Worm (Caenorhabditis elegans) whole organism, young adult: ENCODE results near the gene K02D10.3.

Experiments
- B0035.1 ChIP-seq: sonication (generic microtip); optimal IDR thresholded peaks from 2 replicates; lab custom pipeline; 2016; ENCODE audit warnings: missing genetic modification characterization, mild to moderate bottlenecking, missing compliant biosample characterization, missing genotype, missing genetic modification reagents
- C06A6.2 ChIP-seq: fragments of 200-800 bp; sonication (Bioruptor generic); conservative IDR thresholded peaks from 2 replicates; pipeline ENCODE4 v1.3.6; 2022; ENCODE audit warnings: missing genetic modification characterization, missing compliant biosample characterization
- D2030.7 ChIP-seq: fragments of 200-800 bp; sonication (Bioruptor generic); IDR thresholded peaks from 2 replicates; pipeline ENCODE4 v1.3.6; 2022; ENCODE audit warnings: missing genetic modification reagents, missing genetic modification characterization, missing compliant biosample characterization
- F22D6.2 ChIP-seq: sonication (generic microtip); optimal IDR thresholded peaks from 2 replicates; lab custom pipeline; 2016; ENCODE audit warnings: mild to moderate bottlenecking, missing genetic modification characterization, missing compliant biosample characterization
- F49E8.2 ChIP-seq: sonication (generic microtip); optimal IDR thresholded peaks from 3 replicates; lab custom pipeline; 2017; ENCODE audit warnings: missing genetic modification characterization, mild to moderate bottlenecking, missing compliant biosample characterization, antibody characterized with exemption, moderate library complexity; ENCODE audit not compliant: insufficient read depth
- F57C9.4 ChIP-seq: sonication (generic microtip); optimal IDR thresholded peaks from 2 replicates; lab custom pipeline; 2017; ENCODE audit warnings: mild to moderate bottlenecking, missing genetic modification characterization, missing compliant biosample characterization
- K12H6.12 ChIP-seq: fragments of 200-800 bp; sonication (Bioruptor generic); optimal IDR thresholded peaks from 2 replicates; lab custom pipeline; 2018; ENCODE audit warnings: mild to moderate bottlenecking, missing genetic modification characterization, missing compliant biosample characterization
- Y53F4B.3 ChIP-seq: fragments of 200-800 bp; sonication (Bioruptor generic); IDR thresholded peaks from 2 replicates; pipeline ENCODE4 v1.3.6; 2022; ENCODE audit warnings: missing genetic modification reagents, missing genetic modification characterization, missing compliant biosample characterization
- Y67H2A.10 ChIP-seq: fragments of 200-800 bp; sonication (Bioruptor generic); conservative IDR thresholded peaks from 2 replicates; pipeline ENCODE4 v1.3.6; 2022; ENCODE audit warnings: missing genetic modification reagents, missing genetic modification characterization, missing compliant biosample characterization
- akir-1 ChIP-seq: fragments of 200-800 bp; sonication (Bioruptor generic); optimal IDR thresholded peaks from 2 replicates; lab custom pipeline; 2018; ENCODE audit warnings: mild to moderate bottlenecking, missing genetic modification characterization, moderate library complexity, missing compliant biosample characterization
- ama-1 ChIP-seq, 3 experiments: fragments of 150-350 bp in 1 of 3; sonication (generic microtip) in 2 of 3; optimal IDR thresholded peaks; 2 replicates each; lab custom pipeline; 2014 to 2018; ENCODE audit warnings: missing biosample characterization in 2 of 3, missing genetic modification characterization in 2 of 3, missing genetic modification reagents in 2 of 3
- aptf-3 ChIP-seq: fragments of 200-800 bp; sonication (Bioruptor generic); IDR thresholded peaks from 2 replicates; pipeline ENCODE4 v1.3.6; 2022; ENCODE audit warnings: missing genetic modification characterization, missing compliant biosample characterization
- atf-7 ChIP-seq: sonication (generic microtip); optimal IDR thresholded peaks from 2 replicates; lab custom pipeline; 2017; ENCODE audit warnings: mild to moderate bottlenecking, missing genetic modification characterization, missing compliant biosample characterization
- attf-5 ChIP-seq: fragments of 200-800 bp; sonication (Bioruptor generic); optimal IDR thresholded peaks from 2 replicates; lab custom pipeline; 2018; ENCODE audit warnings: mild to moderate bottlenecking, missing genetic modification characterization, missing compliant biosample characterization
- attf-6 ChIP-seq: fragments of 200-800 bp; sonication (Bioruptor generic); IDR thresholded peaks from 2 replicates; pipeline ENCODE4 v1.3.6; 2022; ENCODE audit warnings: missing genetic modification reagents, missing genetic modification characterization, missing compliant biosample characterization
- bed-1 ChIP-seq: fragments of 200-800 bp; sonication (Bioruptor generic); IDR thresholded peaks from 2 replicates; pipeline ENCODE4 v1.3.6; 2022; ENCODE audit warnings: missing genetic modification reagents, missing genetic modification characterization, missing compliant biosample characterization
- bed-2 ChIP-seq: fragments of 200-800 bp; sonication (Bioruptor generic); IDR thresholded peaks from 2 replicates; pipeline ENCODE4 v1.3.6; 2022; ENCODE audit warnings: missing genetic modification reagents, missing genetic modification characterization, missing compliant biosample characterization
- cebp-1 ChIP-seq, 2 experiments: fragments of 200-800 bp in 1 of 2; sonication (Bioruptor generic) in 1 of 2; sonication (generic microtip) in 1 of 2; IDR thresholded peaks in 1 of 2; optimal IDR thresholded peaks in 1 of 2; 2 replicates each; pipeline versions ENCODE4 v1.3.6 to Lab custom; 2017 to 2022; ENCODE audit warnings: missing compliant biosample characterization in 2 of 2, missing genetic modification characterization in 2 of 2, mild to moderate bottlenecking in 1 of 2, missing genetic modification reagents in 1 of 2, moderate library complexity in 1 of 2
- ceh-100 ChIP-seq: fragments of 200-800 bp; sonication (Bioruptor generic); IDR thresholded peaks from 2 replicates; pipeline ENCODE4 v1.3.6; 2022; ENCODE audit warnings: missing genetic modification reagents, missing genetic modification characterization, missing compliant biosample characterization
- ceh-58 ChIP-seq: fragments of 200-800 bp; sonication (Bioruptor generic); IDR thresholded peaks from 2 replicates; pipeline ENCODE4 v1.3.6; 2022; ENCODE audit warnings: missing genetic modification characterization, missing compliant biosample characterization
- die-1 ChIP-seq: sonication (generic microtip); optimal IDR thresholded peaks from 2 replicates; lab custom pipeline; 2016; ENCODE audit warnings: missing genotype, mild to moderate bottlenecking, missing genetic modification characterization, missing compliant biosample characterization
- dox-1 ChIP-seq: fragments of 200-800 bp; sonication (Bioruptor generic); IDR thresholded peaks from 2 replicates; pipeline ENCODE4 v1.3.6; 2022; ENCODE audit warnings: missing genetic modification reagents, missing genetic modification characterization, missing compliant biosample characterization
- dpff-1 ChIP-seq: sonication (generic microtip); optimal IDR thresholded peaks from 2 replicates; lab custom pipeline; 2017; ENCODE audit warnings: mild to moderate bottlenecking, missing genetic modification characterization, missing compliant biosample characterization
- ekl-4 ChIP-seq: fragments of 200-800 bp; sonication (Bioruptor generic); IDR thresholded peaks from 2 replicates; pipeline ENCODE4 v1.3.6; 2022; ENCODE audit warnings: missing genetic modification reagents, missing genetic modification characterization, missing compliant biosample characterization
- let-526 ChIP-seq: fragments of 200-800 bp; sonication (Bioruptor generic); IDR thresholded peaks from 2 replicates; pipeline ENCODE4 v1.3.6; 2022; ENCODE audit warnings: missing genetic modification reagents, missing genetic modification characterization, missing compliant biosample characterization
- let-607 ChIP-seq, 2 experiments: fragments of 200-800 bp in 1 of 2; sonication (Bioruptor generic) in 1 of 2; sonication (generic microtip) in 1 of 2; optimal IDR thresholded peaks; 2 replicates each; lab custom pipeline; 2016 to 2018; ENCODE audit warnings: mild to moderate bottlenecking in 2 of 2, missing compliant biosample characterization in 2 of 2, missing genetic modification characterization in 2 of 2, moderate library complexity in 2 of 2, missing genotype in 1 of 2
- lsl-1 ChIP-seq: fragments of 200-800 bp; sonication (Bioruptor generic); optimal IDR thresholded peaks from 2 replicates; lab custom pipeline; 2018; ENCODE audit warnings: mild to moderate bottlenecking, missing genetic modification characterization, moderate library complexity, missing compliant biosample characterization
- lsy-27 ChIP-seq: sonication (generic microtip); optimal IDR thresholded peaks from 2 replicates; lab custom pipeline; 2017; ENCODE audit warnings: missing genetic modification characterization, mild to moderate bottlenecking, missing compliant biosample characterization, antibody characterized with exemption, missing genotype, borderline replicate concordance; ENCODE audit not compliant: insufficient read depth
- mes-4 ChIP-seq: sonication (generic microtip); optimal IDR thresholded peaks from 2 replicates; lab custom pipeline; 2016; ENCODE audit warnings: missing genotype, missing genetic modification characterization, missing compliant biosample characterization
- nfya-1 ChIP-seq: sonication (generic microtip); optimal IDR thresholded peaks from 2 replicates; lab custom pipeline; 2017; ENCODE audit warnings: antibody characterized with exemption, missing compliant biosample characterization, missing genetic modification characterization, borderline replicate concordance; ENCODE audit not compliant: insufficient read depth
- nhr-120 ChIP-seq: fragments of 200-800 bp; sonication (Bioruptor generic); IDR thresholded peaks from 2 replicates; pipeline ENCODE4 v1.3.6; 2022; ENCODE audit warnings: missing genetic modification characterization, missing compliant biosample characterization
- nhr-179 ChIP-seq: sonication (generic microtip); optimal IDR thresholded peaks from 2 replicates; lab custom pipeline; 2016; ENCODE audit warnings: mild to moderate bottlenecking, missing genetic modification characterization, missing compliant biosample characterization
- pbrm-1 ChIP-seq: fragments of 200-800 bp; sonication (Bioruptor generic); IDR thresholded peaks from 2 replicates; pipeline ENCODE4 v1.3.6; 2022; ENCODE audit warnings: missing genetic modification reagents, missing genetic modification characterization, missing compliant biosample characterization
- rcor-1 ChIP-seq: fragments of 200-800 bp; sonication (Bioruptor generic); IDR thresholded peaks from 2 replicates; pipeline ENCODE4 v1.3.6; 2022; ENCODE audit warnings: missing genetic modification reagents, missing genetic modification characterization, missing compliant biosample characterization
- sea-2 ChIP-seq: fragments of 200-800 bp; sonication (Bioruptor generic); IDR thresholded peaks from 2 replicates; pipeline ENCODE4 v1.3.6; 2022; ENCODE audit warnings: missing genetic modification characterization, missing compliant biosample characterization
- sptf-2 ChIP-seq: fragments of 200-800 bp; sonication (Bioruptor generic); optimal IDR thresholded peaks from 2 replicates; lab custom pipeline; 2018; ENCODE audit warnings: mild to moderate bottlenecking, missing genetic modification characterization, missing compliant biosample characterization
- tbp1 ChIP-seq: fragments of 200-800 bp; sonication (Bioruptor generic); optimal IDR thresholded peaks from 2 replicates; lab custom pipeline; 2018; ENCODE audit warnings: mild to moderate bottlenecking, missing genetic modification characterization, missing compliant biosample characterization
- zfh-2 ChIP-seq: fragments of 200-800 bp; sonication (Bioruptor generic); conservative IDR thresholded peaks from 2 replicates; pipeline ENCODE4 v1.3.6; 2022; ENCODE audit warnings: missing genetic modification reagents, missing genetic modification characterization, missing compliant biosample characterization
- ztf-26 ChIP-seq: sonication (generic microtip); optimal IDR thresholded peaks from 2 replicates; lab custom pipeline; 2017; ENCODE audit warnings: missing genetic modification characterization, missing compliant biosample characterization

The K02D10.3 gene

ce11 chrIII:8792251-8792650 is 20.5 kb upstream of the K02D10.3 start, which contains the start of gene ztf-1:
Gene ztf-1, minus strand, starts transcription at chrIII:8792351.
- no peak for TF ChIP-seq let-607 (tag; optimal IDR thresholded peaks at IDR 0.05; lab: Kevin White, UChicago)
- no peak for TF ChIP-seq cebp-1 (GFP tag; IDR thresholded peaks at IDR 0.05; lab: Robert Waterston, UW)
- TF ChIP-seq cebp-1 (tag; optimal IDR thresholded peaks at IDR 0.05; lab: Kevin White, UChicago) = no peak
- TF ChIP-seq die-1 = no peak
- no peak for TF ChIP-seq rcor-1
- TF ChIP-seq F49E8.2 (tag; lab: Kevin White, UChicago) = no peak
- no peak for TF ChIP-seq attf-5 (GFP tag; lab: Kevin White, UChicago)
- TF ChIP-seq Y53F4B.3 (GFP tag; lab: Robert Waterston, UW) = no peak
- TF ChIP-seq Y67H2A.10 = no peak
- no peak for TF ChIP-seq dpff-1 (tag; lab: Kevin White, UChicago)
- TF ChIP-seq nhr-179 (tag; lab: Kevin White, UChicago) = no peak
- TF ChIP-seq C06A6.2 (GFP tag; lab: Robert Waterston, UW) = no peak
- TF ChIP-seq akir-1 (GFP tag; lab: Kevin White, UChicago) = no peak
- TF ChIP-seq sptf-2 = no peak
- no peak for TF ChIP-seq K12H6.12 (tag; lab: Kevin White, UChicago)
- TF ChIP-seq mes-4 (tag; lab: Kevin White, UChicago) = no peak
- no peak for TF ChIP-seq attf-6 (GFP tag; lab: Robert Waterston, UW)
- TF ChIP-seq pbrm-1 = no peak

ce11 chrIII:8791235-8791634 is 19.5 kb upstream of the K02D10.3 start, which contains the start of the genes zfp-1 and F54F2.14:
Gene zfp-1, plus strand, starts transcription at chrIII:8791535.
Gene F54F2.14, plus strand, starts transcription at chrIII:8791546.
- no peak for TF ChIP-seq F57C9.4 (tag; lab: Kevin White, UChicago)
- no peak for TF ChIP-seq lsl-1 (GFP tag; lab: Kevin White, UChicago)
- no peak for TF ChIP-seq zfh-2 (GFP tag; lab: Robert Waterston, UW)
- TF ChIP-seq ceh-58 (GFP tag; lab: Robert Waterston, UW) = no peak
- no peak for TF ChIP-seq nfya-1 (tag; lab: Kevin White, UChicago)
- TF ChIP-seq ztf-26 (tag; lab: Kevin White, UChicago) = no peak
- TF ChIP-seq F22D6.2 (tag; lab: Kevin White, UChicago) = no peak
- TF ChIP-seq ama-1 (optimal IDR thresholded peaks at IDR 0.05; lab: Kevin White, UChicago) = no peak
- no peak for TF ChIP-seq ama-1 (GFP tag; optimal IDR thresholded peaks at IDR 0.05; lab: Kevin White, UChicago)
- no peak for TF ChIP-seq bed-2 (GFP tag; lab: Robert Waterston, UW)
- TF ChIP-seq tbp1 (GFP tag; lab: Kevin White, UChicago) = no peak
- no peak for TF ChIP-seq let-607 (tag; optimal IDR thresholded peaks at IDR 0.05; lab: Kevin White, UChicago)
- no peak for TF ChIP-seq aptf-3 (GFP tag; lab: Robert Waterston, UW)
- no peak for TF ChIP-seq die-1

ce11 chrIII:8788690-8789089 is 16.9 kb upstream of the K02D10.3 start:
- TF ChIP-seq B0035.1 (tag; lab: Kevin White, UChicago) (no peak), nhr-120 (GFP tag; lab: Robert Waterston, UW) (no peak), tbp1 (GFP tag; lab: Kevin White, UChicago) (no peak), zfh-2 (GFP tag; lab: Robert Waterston, UW) (peak; percentile 78), rcor-1 (no peak), ceh-100 (GFP tag; lab: Robert Waterston, UW) (no peak)

DNA sequence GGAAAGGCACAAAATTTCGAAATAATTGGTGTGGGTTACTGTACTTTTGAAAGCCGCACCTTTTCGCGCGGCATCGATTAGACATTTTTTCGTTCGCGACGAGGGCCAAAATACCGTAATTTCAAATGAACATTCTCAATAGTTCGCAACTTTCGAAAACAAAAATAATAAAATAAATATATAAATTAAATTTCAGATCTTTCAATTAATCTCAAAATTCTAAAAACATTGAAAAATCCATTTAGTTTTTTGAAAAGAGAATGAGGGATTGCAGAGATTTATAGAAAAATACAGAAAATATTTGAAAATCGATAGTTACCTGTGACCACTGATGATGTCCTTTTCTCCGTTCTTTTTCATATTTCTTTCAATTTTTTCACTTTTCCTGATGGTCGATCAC is 14.3 kb upstream of the K02D10.3 start, which contains the start of gene K02D10.8:
Gene K02D10.8, plus strand, starts transcription at position 301 of the 400 bp plus-strand sequence.
- TF ChIP-seq bed-1 (GFP tag; lab: Robert Waterston, UW) (no peak), lsy-27 (tag; lab: Kevin White, UChicago) (no peak), ceh-58 (GFP tag; lab: Robert Waterston, UW) (no peak), pbrm-1 (no peak), atf-7 (no peak), die-1 (no peak), D2030.7 (GFP tag; lab: Robert Waterston, UW) (no peak), sea-2 (GFP tag; lab: Robert Waterston, UW) (no peak), ekl-4 (GFP tag; lab: Robert Waterston, UW) (no peak), dox-1 (GFP tag; lab: Robert Waterston, UW) (no peak), let-526 (GFP tag; lab: Robert Waterston, UW) (no peak)
